Fruit fly (Drosophila melanogaster): ENCODE measurements around the gene Peritrophin-15b.

The Peritrophin-15b gene

dm6 chr2L:8394180-8394579 lies 560 bp downstream of the Peritrophin-15b start, which contains the start of gene lectin-29Ca:
Gene lectin-29Ca, minus strand, starts transcription at chr2L:8394280.
- TF ChIP-seq CG3919 (GFP tag; optimal IDR thresholded peaks at IDR 0.05), result no peak
- TF ChIP-seq Blimp-1 (GFP tag; optimal IDR thresholded peaks at IDR 0.05), result no peak
- no peak for TF ChIP-seq CG11762 (GFP tag; optimal IDR thresholded peaks at IDR 0.05; ENCODE audit: insufficient read depth)
- no peak for TF ChIP-seq Lpt (GFP tag; optimal IDR thresholded peaks at IDR 0.05)
- TF ChIP-seq CG7368 (GFP tag; optimal IDR thresholded peaks at IDR 0.05), result no peak
- no peak for TF ChIP-seq CG8632 (GFP tag; optimal IDR thresholded peaks at IDR 0.05)
- TF ChIP-seq Sox102F (GFP tag; optimal IDR thresholded peaks at IDR 0.05), result no peak
- TF ChIP-seq Ets96B (tag; optimal IDR thresholded peaks at IDR 0.05), result no peak
- TF ChIP-seq acj6 (GFP tag; optimal IDR thresholded peaks at IDR 0.05), result no peak
- no peak for TF ChIP-seq CG11902 (GFP tag; optimal IDR thresholded peaks at IDR 0.05)
- no peak for TF ChIP-seq CG6276 (GFP tag; optimal IDR thresholded peaks at IDR 0.05)
- TF ChIP-seq cyc (GFP tag; optimal IDR thresholded peaks at IDR 0.05), result no peak
- no peak for TF ChIP-seq Sox14 (GFP tag; optimal IDR thresholded peaks at IDR 0.05)
- no peak for TF ChIP-seq CG1621 (tag; optimal IDR thresholded peaks at IDR 0.05)
- TF ChIP-seq Sox15 (GFP tag; optimal IDR thresholded peaks at IDR 0.05), result no peak

DNA sequence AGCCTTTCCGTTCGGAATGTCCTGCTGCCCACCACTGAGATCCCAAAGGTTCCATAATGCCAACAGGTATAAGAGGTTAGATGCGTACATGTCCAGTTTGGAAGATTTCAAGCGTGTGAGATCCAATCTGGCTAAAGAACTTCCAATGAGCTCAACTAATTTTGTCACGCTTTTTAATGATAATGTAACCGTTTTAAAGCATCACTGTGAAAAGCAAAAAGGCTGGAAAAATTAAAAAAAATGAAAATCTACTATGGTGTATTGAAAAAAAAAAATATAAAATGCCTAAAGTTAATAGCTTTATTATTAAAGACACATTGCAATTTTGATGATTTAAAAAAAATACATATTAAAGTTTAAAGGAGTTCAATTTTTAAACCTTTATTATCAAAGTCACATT lies 1.6 kb downstream of the Peritrophin-15b start, which contains the start of gene Acp29AB:
TSS of gene Acp29AB (minus strand) at position 101 of the 400 bp plus-strand sequence.
- TF ChIP-seq CG8319 (GFP tag; optimal IDR thresholded peaks at IDR 0.05), result no peak
- TF ChIP-seq Sox14 (GFP tag; optimal IDR thresholded peaks at IDR 0.05), result no peak
- TF ChIP-seq Lpt (GFP tag; optimal IDR thresholded peaks at IDR 0.05), result no peak
- TF ChIP-seq lz (GFP tag; optimal IDR thresholded peaks at IDR 0.05), result no peak
- no peak for TF ChIP-seq CG32006 (GFP tag; optimal IDR thresholded peaks at IDR 0.05)
- TF ChIP-seq salr (GFP tag; optimal IDR thresholded peaks at IDR 0.05), result no peak
- TF ChIP-seq CG4318 (GFP tag; optimal IDR thresholded peaks at IDR 0.05), result no peak
- no peak for TF ChIP-seq achi (GFP tag; optimal IDR thresholded peaks at IDR 0.05)
- TF ChIP-seq CG31627 (GFP tag; optimal IDR thresholded peaks at IDR 0.05), result no peak
- no peak for TF ChIP-seq Ets96B (tag; optimal IDR thresholded peaks at IDR 0.05)
- no peak for TF ChIP-seq svp (GFP tag)
- no peak for TF ChIP-seq CG34406 (GFP tag; optimal IDR thresholded peaks at IDR 0.05)
- TF ChIP-seq CG16779 (tag; optimal IDR thresholded peaks at IDR 0.05), result no peak
- no peak for TF ChIP-seq Smox (GFP tag; optimal IDR thresholded peaks at IDR 0.05)

DNA sequence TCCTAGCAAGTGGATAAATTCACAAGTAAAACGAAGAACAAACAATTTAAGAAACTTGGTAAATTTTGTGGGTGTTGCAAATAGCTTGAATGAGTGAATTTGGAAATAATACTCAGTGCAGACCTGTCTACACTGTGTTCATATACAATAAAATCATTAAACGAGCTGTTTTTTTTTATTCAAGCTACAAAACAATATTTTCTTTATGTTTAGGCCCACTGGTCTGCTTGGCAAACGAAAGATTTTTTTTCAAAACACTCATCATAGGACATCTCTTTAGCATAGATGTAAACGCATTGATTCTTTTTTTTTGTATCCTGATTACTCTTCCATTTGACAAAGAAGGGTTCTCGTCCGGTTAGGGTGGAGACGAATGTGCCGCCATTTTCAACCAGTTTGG lies 2.4 kb downstream of the Peritrophin-15b start, which contains the start of gene CG42820:
TSS of gene CG42820 (minus strand) at position 101 of the 400 bp plus-strand sequence.
- no peak for TF ChIP-seq topi (GFP tag; optimal IDR thresholded peaks at IDR 0.05)
- TF ChIP-seq CG1621 (tag; optimal IDR thresholded peaks at IDR 0.05), result no peak
- TF ChIP-seq CG11294 (GFP tag; IDR thresholded peaks at IDR 0.05), result no peak
- TF ChIP-seq CG34406 (GFP tag; optimal IDR thresholded peaks at IDR 0.05), result no peak
- no peak for TF ChIP-seq CG11902 (GFP tag; optimal IDR thresholded peaks at IDR 0.05)
- TF ChIP-seq svp (GFP tag), result no peak
- TF ChIP-seq Lpt (GFP tag; optimal IDR thresholded peaks at IDR 0.05), result no peak
- no peak for TF ChIP-seq spab (GFP tag; optimal IDR thresholded peaks at IDR 0.05)
- TF ChIP-seq fd59A (GFP tag; optimal IDR thresholded peaks at IDR 0.05), result no peak
- no peak for TF ChIP-seq CG3032 (tag; optimal IDR thresholded peaks at IDR 0.05)
- TF ChIP-seq CG8319 (GFP tag; optimal IDR thresholded peaks at IDR 0.05), result no peak
- TF ChIP-seq pdm3 (GFP tag; optimal IDR thresholded peaks at IDR 0.05), result no peak
- no peak for TF ChIP-seq dac (GFP tag; optimal IDR thresholded peaks at IDR 0.05)
- TF ChIP-seq CG3919 (GFP tag; optimal IDR thresholded peaks at IDR 0.05), result no peak
- TF ChIP-seq Sox14 (GFP tag; optimal IDR thresholded peaks at IDR 0.05), result no peak
- no peak for TF ChIP-seq Hr4 (GFP tag; optimal IDR thresholded peaks at IDR 0.05)

DNA sequence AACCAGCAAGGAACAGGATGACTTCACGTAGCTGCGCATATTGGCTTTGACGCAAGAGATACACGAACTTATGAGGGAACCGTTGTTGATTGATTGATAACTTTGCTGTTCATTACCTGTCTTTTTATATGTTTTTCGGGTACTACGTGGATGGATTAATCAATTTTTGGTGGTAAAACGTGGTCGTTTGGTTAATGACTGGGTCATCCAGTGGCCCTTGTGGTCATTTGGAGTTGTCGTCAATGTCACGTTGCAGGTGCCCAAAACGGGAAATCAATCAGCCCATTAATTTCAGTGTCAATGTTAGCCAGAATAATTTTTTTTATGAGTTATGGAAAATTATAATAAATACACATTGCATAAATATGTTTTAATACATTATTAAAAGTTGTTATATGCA lies 5.5 kb downstream of the Peritrophin-15b start, which contains the start of gene CG42819:
TSS of gene CG42819 (minus strand) at position 101 of the 400 bp plus-strand sequence.
- no peak for TF ChIP-seq Ets21C (GFP tag; optimal IDR thresholded peaks at IDR 0.05)
- TF ChIP-seq lz (GFP tag; optimal IDR thresholded peaks at IDR 0.05), result no peak
- TF ChIP-seq pdm3 (GFP tag; optimal IDR thresholded peaks at IDR 0.05), result no peak
- no peak for TF ChIP-seq CG8319 (GFP tag; optimal IDR thresholded peaks at IDR 0.05)
- TF ChIP-seq cyc (GFP tag; optimal IDR thresholded peaks at IDR 0.05), result no peak
- no peak for TF ChIP-seq CG7368 (GFP tag; optimal IDR thresholded peaks at IDR 0.05)
- TF ChIP-seq svp (GFP tag), result no peak
- TF ChIP-seq Hr4 (GFP tag; optimal IDR thresholded peaks at IDR 0.05), result no peak
- no peak for TF ChIP-seq CG11294 (GFP tag; IDR thresholded peaks at IDR 0.05)
- TF ChIP-seq Blimp-1 (GFP tag; optimal IDR thresholded peaks at IDR 0.05), result no peak
- TF ChIP-seq CG6276 (GFP tag; optimal IDR thresholded peaks at IDR 0.05), result no peak
- TF ChIP-seq Hr39 (GFP tag; optimal IDR thresholded peaks at IDR 0.05), result no peak
- no peak for TF ChIP-seq CG3919 (GFP tag; optimal IDR thresholded peaks at IDR 0.05)
- no peak for TF ChIP-seq achi (GFP tag; optimal IDR thresholded peaks at IDR 0.05)
- no peak for TF ChIP-seq Eip78C (GFP tag)

All from whole organism, prepupa.